Fruit fly (Drosophila melanogaster) whole organism, embryonic: ENCODE results near the gene CG1824.

Experiments
- Antp ChIP-seq: fragments of 200-800 bp; sonication (Bioruptor generic); optimal IDR thresholded peaks from 3 replicates; lab custom pipeline; 2016; ENCODE audit warnings: missing biosample characterization, missing genetic modification characterization
- CG10959 ChIP-seq: fragments of 200-800 bp; sonication (Bioruptor generic); IDR thresholded peaks from 2 replicates; pipeline ENCODE4 v1.3.6; 2022; ENCODE audit warnings: missing biosample characterization, missing genetic modification characterization
- CG11093 ChIP-seq: fragments of 200-800 bp; sonication (Bioruptor generic); IDR thresholded peaks from 3 replicates; pipeline ENCODE4 v1.3.6; 2022; ENCODE audit warnings: missing biosample characterization, missing genetic modification characterization
- CG11456 ChIP-seq: fragments of 200-800 bp; sonication (Bioruptor generic); IDR thresholded peaks from 3 replicates; pipeline ENCODE4 v1.3.6; 2022; ENCODE audit warnings: missing biosample characterization, missing genetic modification characterization
- CG13775 ChIP-seq: fragments of 200-800 bp; sonication (Bioruptor generic); optimal IDR thresholded peaks from 3 replicates; lab custom pipeline; 2017; ENCODE audit warnings: missing biosample characterization, mild to moderate bottlenecking, missing genetic modification characterization
- CG14860 ChIP-seq: fragments of 200-800 bp; sonication (Bioruptor generic); IDR thresholded peaks from 3 replicates; pipeline ENCODE4 v1.3.6; 2022; ENCODE audit warnings: missing biosample characterization, missing genetic modification characterization; ENCODE audit not compliant: partially characterized antibody
- CG15696 ChIP-seq: fragments of 200-800 bp; sonication (Bioruptor generic); optimal IDR thresholded peaks from 2 replicates; lab custom pipeline; 2019; ENCODE audit warnings: missing biosample characterization, mild to moderate bottlenecking, missing genetic modification characterization, moderate library complexity
- CG17568 ChIP-seq: fragments of 200-800 bp; sonication (Bioruptor generic); optimal IDR thresholded peaks from 2 replicates; lab custom pipeline; 2018; ENCODE audit warnings: missing biosample characterization, mild to moderate bottlenecking, missing genetic modification characterization, moderate library complexity
- CG18011 ChIP-seq: fragments of 200-800 bp; sonication (Bioruptor generic); optimal IDR thresholded peaks from 2 replicates; lab custom pipeline; 2017; ENCODE audit warnings: missing biosample characterization, missing genetic modification characterization, mild to moderate bottlenecking, moderate library complexity, missing genotype
- CG18476 ChIP-seq: fragments of 200-800 bp; sonication (Bioruptor generic); optimal IDR thresholded peaks from 2 replicates; lab custom pipeline; 2016; ENCODE audit warnings: missing biosample characterization, mild to moderate bottlenecking, missing genetic modification characterization
- CG2116 ChIP-seq: fragments of 200-800 bp; sonication (Bioruptor generic); optimal IDR thresholded peaks from 3 replicates; lab custom pipeline; 2018; ENCODE audit warnings: missing biosample characterization, mild to moderate bottlenecking, missing genetic modification characterization
- CG2889 ChIP-seq: fragments of 200-800 bp; sonication (Bioruptor generic); IDR thresholded peaks from 3 replicates; pipeline ENCODE4 v1.3.6; 2022; ENCODE audit warnings: missing biosample characterization, missing genetic modification characterization
- CG30020 ChIP-seq: fragments of 200-800 bp; optimal IDR thresholded peaks from 2 replicates; lab custom pipeline; 2019; ENCODE audit warnings: missing biosample characterization, mild to moderate bottlenecking, missing genetic modification characterization, moderate library complexity
- CG30403 ChIP-seq: fragments of 200-800 bp; sonication (Bioruptor generic); optimal IDR thresholded peaks from 3 replicates; lab custom pipeline; 2016; ENCODE audit warnings: missing biosample characterization, missing genetic modification characterization
- CG31365 ChIP-seq: fragments of 200-800 bp; sonication (Bioruptor generic); optimal IDR thresholded peaks from 2 replicates; lab custom pipeline; 2018; ENCODE audit warnings: missing biosample characterization, mild to moderate bottlenecking, missing genetic modification characterization
- CG3838 ChIP-seq: fragments of 200-800 bp; sonication (Bioruptor generic); optimal IDR thresholded peaks from 3 replicates; lab custom pipeline; 2016; ENCODE audit warnings: missing biosample characterization, missing genetic modification characterization
- CG4424 ChIP-seq: fragments of 200-800 bp; sonication (Bioruptor generic); optimal IDR thresholded peaks from 3 replicates; lab custom pipeline; 2016; ENCODE audit warnings: missing biosample characterization, missing genetic modification characterization
- CG4617 ChIP-seq: fragments of 200-800 bp; sonication (Bioruptor generic); optimal IDR thresholded peaks from 3 replicates; lab custom pipeline; 2016; ENCODE audit warnings: missing biosample characterization, missing genetic modification characterization, borderline replicate concordance
- CG6272 ChIP-seq: fragments of 200-800 bp; sonication (Bioruptor generic); IDR thresholded peaks from 2 replicates; pipeline ENCODE4 v1.3.6; 2022; ENCODE audit warnings: missing biosample characterization, missing genetic modification characterization
- CG7556 ChIP-seq: fragments of 200-800 bp; sonication (Bioruptor generic); optimal IDR thresholded peaks from 2 replicates; lab custom pipeline; 2017; ENCODE audit warnings: missing biosample characterization, mild to moderate bottlenecking, missing genetic modification characterization
- CG7928 ChIP-seq: fragments of 200-800 bp; sonication (Bioruptor generic); optimal IDR thresholded peaks from 2 replicates; lab custom pipeline; 2017; ENCODE audit warnings: missing biosample characterization, mild to moderate bottlenecking, missing genetic modification characterization
- CG8765 ChIP-seq: fragments of 200-800 bp; sonication (Bioruptor generic); IDR thresholded peaks from 2 replicates; pipeline ENCODE4 v1.3.6; 2022; ENCODE audit warnings: missing biosample characterization, missing genetic modification characterization
- CG9817 ChIP-seq: fragments of 200-800 bp; sonication (Bioruptor generic); optimal IDR thresholded peaks from 2 replicates; lab custom pipeline; 2018; ENCODE audit warnings: missing biosample characterization, mild to moderate bottlenecking, missing genetic modification characterization, moderate library complexity
- CHES-1-like ChIP-seq: fragments of 200-800 bp; sonication (Bioruptor generic); optimal IDR thresholded peaks from 2 replicates; lab custom pipeline; 2016; ENCODE audit warnings: missing biosample characterization, missing genetic modification characterization
- D ChIP-seq, 2 experiments: fragments of 200-800 bp in 1 of 2; fragments of >200 bp in 1 of 2; sonication (Bioruptor generic) in 1 of 2; optimal IDR thresholded peaks; 2 replicates in 1 of 2; 3 replicates in 1 of 2; lab custom pipeline; 2017; ENCODE audit warnings: mild to moderate bottlenecking in 1 of 2, missing biosample characterization in 1 of 2, missing genetic modification characterization in 1 of 2, missing genetic modification reagents in 1 of 2
- D19A ChIP-seq: fragments of 200-800 bp; optimal IDR thresholded peaks from 3 replicates; lab custom pipeline; 2019; ENCODE audit warnings: missing biosample characterization, mild to moderate bottlenecking, missing genetic modification characterization, moderate library complexity
- Doc2 ChIP-seq: fragments of 200-800 bp; sonication (Bioruptor generic); IDR thresholded peaks from 2 replicates; pipeline ENCODE4 v1.3.6; 2022; ENCODE audit warnings: missing biosample characterization, missing genetic modification characterization
- HmgD ChIP-seq: fragments of 200-800 bp; sonication (Bioruptor generic); optimal IDR thresholded peaks from 3 replicates; lab custom pipeline; 2016; ENCODE audit warnings: missing biosample characterization, missing genetic modification characterization
- MTF-1 ChIP-seq: fragments of 200-800 bp; sonication (Bioruptor generic); optimal IDR thresholded peaks from 2 replicates; lab custom pipeline; 2018; ENCODE audit warnings: missing biosample characterization, mild to moderate bottlenecking, missing genetic modification characterization, borderline replicate concordance
- Max ChIP-seq: fragments of 200-800 bp; sonication (Bioruptor generic); optimal IDR thresholded peaks from 2 replicates; lab custom pipeline; 2016; ENCODE audit warnings: missing biosample characterization, mild to moderate bottlenecking, missing genetic modification characterization
- Sox102F ChIP-seq: fragments of 200-800 bp; sonication (Bioruptor generic); optimal IDR thresholded peaks from 2 replicates; lab custom pipeline; 2018; ENCODE audit warnings: missing biosample characterization, mild to moderate bottlenecking, missing genetic modification characterization, moderate library complexity
- Stat92E ChIP-seq, 3 experiments: fragments of >200 bp in 2 of 3; fragments of 200-800 bp in 1 of 3; sonication (Bioruptor generic) in 1 of 3; optimal IDR thresholded peaks; 2 replicates each; lab custom pipeline; 2017 to 2019; ENCODE audit warnings: missing biosample characterization in 3 of 3, missing genetic modification characterization in 3 of 3, mild to moderate bottlenecking in 1 of 3, moderate library complexity in 1 of 3
- ash1 ChIP-seq: fragments of 200-800 bp; sonication (Bioruptor generic); optimal IDR thresholded peaks from 2 replicates; lab custom pipeline; 2018; ENCODE audit warnings: missing biosample characterization, mild to moderate bottlenecking, missing genetic modification characterization
- bowl ChIP-seq: fragments of 200-800 bp; sonication (Bioruptor generic); IDR thresholded peaks from 2 replicates; pipeline ENCODE4 v1.3.6; 2022; ENCODE audit warnings: missing biosample characterization, missing genetic modification characterization
- caup ChIP-seq: fragments of 200-800 bp; sonication (Bioruptor generic); optimal IDR thresholded peaks from 3 replicates; lab custom pipeline; 2017; ENCODE audit warnings: missing biosample characterization, mild to moderate bottlenecking, missing genetic modification characterization, moderate library complexity; ENCODE audit not compliant: severe bottlenecking
- chinmo ChIP-seq: fragments of 200-800 bp; sonication (Bioruptor generic); IDR thresholded peaks from 4 replicates; pipeline ENCODE4 v1.3.6; 2022; ENCODE audit warnings: missing biosample characterization, missing genetic modification characterization; ENCODE audit not compliant: partially characterized antibody
- esg ChIP-seq: fragments of 200-800 bp; sonication (Bioruptor generic); conservative IDR thresholded peaks from 2 replicates; pipeline ENCODE4 v1.3.6; 2022; ENCODE audit warnings: missing biosample characterization, missing genetic modification characterization
- fru ChIP-seq: fragments of >200 bp; optimal IDR thresholded peaks from 2 replicates; lab custom pipeline; 2017
- fu2 ChIP-seq: fragments of 200-800 bp; sonication (Bioruptor generic); optimal IDR thresholded peaks from 2 replicates; lab custom pipeline; 2016; ENCODE audit warnings: missing biosample characterization, missing genetic modification characterization
- gem ChIP-seq: fragments of 200-800 bp; sonication (Bioruptor generic); optimal IDR thresholded peaks from 2 replicates; lab custom pipeline; 2019; ENCODE audit warnings: missing biosample characterization, mild to moderate bottlenecking, missing genetic modification characterization, moderate library complexity
- jigr1 ChIP-seq: fragments of 200-800 bp; sonication (Bioruptor generic); IDR thresholded peaks from 3 replicates; pipeline ENCODE4 v1.3.6; 2022; ENCODE audit warnings: missing biosample characterization, missing genetic modification characterization
- luna ChIP-seq: fragments of 200-800 bp; sonication (Bioruptor generic); optimal IDR thresholded peaks from 2 replicates; lab custom pipeline; 2016; ENCODE audit warnings: missing biosample characterization, missing genetic modification characterization
- pita ChIP-seq: fragments of 200-800 bp; sonication (Bioruptor generic); optimal IDR thresholded peaks from 2 replicates; lab custom pipeline; 2017; ENCODE audit warnings: missing biosample characterization, mild to moderate bottlenecking, missing genetic modification characterization
- scrt ChIP-seq: fragments of 200-800 bp; sonication (Bioruptor generic); optimal IDR thresholded peaks from 2 replicates; lab custom pipeline; 2018; ENCODE audit warnings: missing biosample characterization, mild to moderate bottlenecking, missing genetic modification characterization, moderate library complexity
- seq ChIP-seq: fragments of 200-800 bp; sonication (Bioruptor generic); IDR thresholded peaks from 2 replicates; pipeline ENCODE4 v1.3.6; 2022; ENCODE audit warnings: missing biosample characterization, missing genetic modification characterization
- shn ChIP-seq: fragments of 200-800 bp; sonication (Bioruptor generic); optimal IDR thresholded peaks from 3 replicates; lab custom pipeline; 2016; ENCODE audit warnings: missing biosample characterization, missing genetic modification characterization
- ttk ChIP-seq: fragments of 200-800 bp; sonication (Bioruptor generic); IDR thresholded peaks from 2 replicates; pipeline ENCODE4 v2.1.2; 2022; ENCODE audit warnings: missing biosample characterization, missing genetic modification characterization
- unc-4 ChIP-seq: fragments of 200-800 bp; sonication (Bioruptor generic); IDR thresholded peaks from 2 replicates; pipeline ENCODE4 v1.3.6; 2022; ENCODE audit warnings: missing biosample characterization, missing genetic modification characterization; ENCODE audit not compliant: partially characterized antibody
- zen ChIP-seq: fragments of 200-800 bp; sonication (Bioruptor generic); optimal IDR thresholded peaks from 3 replicates; lab custom pipeline; 2018; ENCODE audit warnings: missing biosample characterization, mild to moderate bottlenecking, missing genetic modification characterization, moderate library complexity
- zen2 ChIP-seq: fragments of 200-800 bp; sonication (Bioruptor generic); IDR thresholded peaks from 3 replicates; pipeline ENCODE4 v1.3.6; 2022; ENCODE audit warnings: missing biosample characterization, missing genetic modification characterization; ENCODE audit not compliant: partially characterized antibody

Gene CG1824

DNA sequence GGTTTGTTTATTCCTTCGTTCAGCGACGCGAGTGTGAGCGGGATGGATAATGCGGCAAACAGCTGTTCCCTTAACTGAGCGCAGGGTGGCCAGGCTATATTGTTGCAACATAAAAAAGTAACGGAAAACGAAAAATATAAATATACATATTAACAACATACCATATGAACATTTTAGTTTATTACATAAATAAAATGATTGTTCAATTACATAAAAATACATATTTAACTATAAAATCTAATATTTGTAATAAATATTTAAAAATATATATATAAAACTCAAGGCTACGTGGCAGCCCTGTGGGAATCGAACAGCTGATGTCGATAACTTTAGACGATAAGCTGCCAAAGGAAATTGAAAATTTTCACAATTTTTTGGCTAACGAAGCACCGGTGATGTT, 34.1 kb upstream of the CG1824 start, which contains the start of the genes Aven and CG2540 (continued):
- TF ChIP-seq CG30403 (peak; percentile 83), Doc2 (GFP tag; lab: Robert Waterston, UW) (no peak), CG14860 (GFP tag; lab: Robert Waterston, UW) (no peak), CG4424 (GFP tag; lab: Kevin White, UChicago) (peak; percentile 72), CG30020 (tag; lab: Kevin White, UChicago) (peak; percentile 71), fru (lab: Kevin White, UChicago) (no peak), fu2 (GFP tag; lab: Kevin White, UChicago) (no peak), CG2889 (GFP tag; lab: Robert Waterston, UW) (no peak), HmgD (no peak), ttk (GFP tag; lab: Robert Waterston, UW) (peak; percentile 37; the same call in 1 of the 2 replicates), D19A (tag; lab: Kevin White, UChicago) (peak; percentile 85), CG4617 (GFP tag; lab: Kevin White, UChicago) (peak; percentile 55), esg (GFP tag; lab: Robert Waterston, UW) (peak; percentile 54), CG7556 (GFP tag; lab: Kevin White, UChicago) (peak; percentile 90), CG6272 (GFP tag; lab: Robert Waterston, UW) (peak; percentile 32; the same call in 1 of the 2 replicates), Sox102F (peak; percentile 83), CG17568 (GFP tag; lab: Kevin White, UChicago) (peak; percentile 49), caup (GFP tag; lab: Kevin White, UChicago) (peak; percentile 86), CG10959 (GFP tag; lab: Robert Waterston, UW) (peak; percentile 31; the same call in 1 of the 2 replicates), CHES-1-like (no peak), jigr1 (GFP tag; lab: Robert Waterston, UW) (no peak), CG18011 (GFP tag; lab: Kevin White, UChicago) (peak; percentile 24), zen (tag; lab: Kevin White, UChicago) (peak; percentile 81), CG11093 (GFP tag; lab: Robert Waterston, UW) (no peak), CG3838 (GFP tag; lab: Kevin White, UChicago) (no peak), bowl (GFP tag; lab: Robert Waterston, UW) (no peak), CG7928 (GFP tag; lab: Kevin White, UChicago) (peak; percentile 42), Antp (no peak), MTF-1 (GFP tag; lab: Kevin White, UChicago) (no peak), chinmo (GFP tag; lab: Robert Waterston, UW) (no peak), luna (GFP tag; lab: Kevin White, UChicago) (no peak), gem (tag; lab: Kevin White, UChicago) (peak; percentile 93), ash1 (GFP tag; lab: Kevin White, UChicago) (no peak), CG9817 (tag; lab: Kevin White, UChicago) (peak; percentile 79), seq (peak; percentile 47), D (optimal IDR thresholded peaks at IDR 0.05; lab: Kevin White, UChicago) (no peak), D (GFP tag; optimal IDR thresholded peaks at IDR 0.05; lab: Kevin White, UChicago) (peak; percentile 73), scrt (GFP tag; lab: Kevin White, UChicago) (peak; percentile 78), zen2 (no peak), shn (GFP tag; lab: Kevin White, UChicago) (no peak), unc-4 (GFP tag; lab: Robert Waterston, UW) (peak; percentile 40; the same call in 1 of the 2 replicates), CG15696 (peak; percentile 89), CG31365 (tag; lab: Kevin White, UChicago) (no peak), CG2116 (peak; percentile 61), CG11456 (GFP tag; lab: Robert Waterston, UW) (peak; percentile 55; the same call in 1 of the 3 replicates), Stat92E (GFP tag; optimal IDR thresholded peaks at IDR 0.05; lab: Kevin White, UChicago) (peak in 1 of 3 experiments; percentile 34), Max (GFP tag; lab: Kevin White, UChicago) (peak; percentile 48), pita (GFP tag; lab: Kevin White, UChicago) (no peak), CG18476 (GFP tag; lab: Kevin White, UChicago) (peak; percentile 29), CG8765 (no peak), CG13775 (peak; percentile 89)
